Worm (Caenorhabditis elegans) whole organism, L4/young adult: ENCODE measurements around the gene F45E12.5.

Experiments
- W03F9.2 ChIP-seq: fragments of 150-350 bp; optimal IDR thresholded peaks from 2 replicates; lab custom pipeline; 2014; ENCODE audit warnings: missing biosample characterization, missing genetic modification characterization
- dao-5 ChIP-seq: sonication (generic microtip); optimal IDR thresholded peaks from 2 replicates; lab custom pipeline; 2016; ENCODE audit warnings: missing genotype, missing genetic modification characterization, moderate library complexity, missing compliant biosample characterization
- him-1 ChIP-seq: sonication (generic microtip); optimal IDR thresholded peaks from 2 replicates; lab custom pipeline; 2016; ENCODE audit warnings: missing genotype, missing genetic modification reagents, missing genetic modification characterization, missing compliant biosample characterization

DNA sequence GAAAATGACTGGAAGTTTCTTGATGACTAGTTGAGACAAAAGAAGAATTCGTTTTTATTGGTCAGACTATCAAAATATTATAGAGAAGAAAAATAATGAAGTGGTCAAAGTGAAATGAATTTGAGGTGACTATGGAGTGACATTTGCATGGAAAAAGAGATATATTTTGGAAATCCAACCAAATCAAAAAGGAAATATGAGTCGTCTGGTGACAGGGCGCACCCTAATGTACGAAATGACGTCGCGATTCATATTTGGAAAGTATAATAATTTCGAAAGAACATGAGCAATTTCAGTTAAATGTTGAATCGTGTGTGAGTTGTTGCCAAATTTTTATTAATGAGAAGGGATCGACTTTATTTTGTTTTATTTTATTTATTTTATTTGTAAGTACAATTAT is 7.6 kb upstream of the F45E12.5 start, which contains the start of gene F21D12.2:
- TF ChIP-seq him-1 (tag; lab: Kevin White, UChicago) (no peak), dao-5 (tag; lab: Kevin White, UChicago) (no peak), W03F9.2 (tag; lab: Kevin White, UChicago) (no peak)
